Fruit fly (Drosophila melanogaster) whole organism, embryonic: ENCODE results near the gene att-ORFB.

ENCODE experiments used
- CG10209 ChIP-seq: fragments of 200-800 bp; sonication (Bioruptor generic); optimal IDR thresholded peaks from 3 replicates; lab custom pipeline; 2017; ENCODE audit warnings: missing biosample characterization, mild to moderate bottlenecking, missing genetic modification characterization, missing genetic modification reagents
- CG10462 ChIP-seq: fragments of 200-800 bp; sonication (Bioruptor generic); optimal IDR thresholded peaks from 2 replicates; lab custom pipeline; 2016; ENCODE audit warnings: missing biosample characterization, missing genetic modification characterization
- CG11085 ChIP-seq: fragments of 200-800 bp; sonication (Bioruptor generic); IDR thresholded peaks from 2 replicates; pipeline ENCODE4 v1.3.6; 2022; ENCODE audit warnings: missing biosample characterization, missing genetic modification characterization
- CG11456 ChIP-seq: fragments of 200-800 bp; sonication (Bioruptor generic); IDR thresholded peaks from 3 replicates; pipeline ENCODE4 v1.3.6; 2022; ENCODE audit warnings: missing biosample characterization, missing genetic modification characterization
- CG11723 ChIP-seq: fragments of 200-800 bp; sonication (Bioruptor generic); optimal IDR thresholded peaks from 2 replicates; lab custom pipeline; 2017; ENCODE audit warnings: missing biosample characterization, mild to moderate bottlenecking, missing genetic modification characterization
- CG13123 ChIP-seq: fragments of 200-800 bp; sonication (Bioruptor generic); optimal IDR thresholded peaks from 2 replicates; lab custom pipeline; 2016; ENCODE audit warnings: missing biosample characterization, missing genetic modification characterization
- CG14667 ChIP-seq: fragments of 200-800 bp; sonication (Bioruptor generic); IDR thresholded peaks from 2 replicates; pipeline ENCODE4 v1.3.6; 2022; ENCODE audit warnings: missing biosample characterization, missing genetic modification characterization
- CG15479 ChIP-seq: fragments of 200-800 bp; sonication (Bioruptor generic); optimal IDR thresholded peaks from 3 replicates; lab custom pipeline; 2019; ENCODE audit warnings: missing biosample characterization, mild to moderate bottlenecking, missing genetic modification characterization, moderate library complexity
- CG17359 ChIP-seq: fragments of 200-800 bp; sonication (Bioruptor generic); optimal IDR thresholded peaks from 3 replicates; lab custom pipeline; 2018; ENCODE audit warnings: missing biosample characterization, mild to moderate bottlenecking, missing genetic modification characterization, moderate library complexity
- CG18262 ChIP-seq: fragments of 200-800 bp; optimal IDR thresholded peaks from 3 replicates; lab custom pipeline; 2019; ENCODE audit warnings: missing biosample characterization, mild to moderate bottlenecking, missing genetic modification characterization, moderate library complexity
- CG3065 ChIP-seq: fragments of 200-800 bp; sonication (Bioruptor generic); optimal IDR thresholded peaks from 2 replicates; lab custom pipeline; 2016; ENCODE audit warnings: missing biosample characterization, missing genetic modification characterization
- CG31388 ChIP-seq: fragments of 200-800 bp; sonication (Bioruptor generic); optimal IDR thresholded peaks from 2 replicates; lab custom pipeline; 2016; ENCODE audit warnings: missing biosample characterization, missing genetic modification characterization
- CG3281 ChIP-seq: fragments of 200-800 bp; sonication (Bioruptor generic); optimal IDR thresholded peaks from 3 replicates; lab custom pipeline; 2017; ENCODE audit warnings: missing biosample characterization, mild to moderate bottlenecking, missing genetic modification characterization
- CG6689 ChIP-seq: fragments of 200-800 bp; sonication (Bioruptor generic); IDR thresholded peaks from 2 replicates; pipeline ENCODE4 v1.3.6; 2022; ENCODE audit warnings: missing biosample characterization, missing genetic modification characterization
- CG6791 ChIP-seq: fragments of 200-800 bp; sonication (Bioruptor generic); IDR thresholded peaks from 3 replicates; pipeline ENCODE4 v1.3.6; 2022; ENCODE audit warnings: missing biosample characterization, missing genetic modification characterization; ENCODE audit not compliant: partially characterized antibody
- CG7987 ChIP-seq: fragments of 200-800 bp; sonication (Bioruptor generic); optimal IDR thresholded peaks from 2 replicates; lab custom pipeline; 2018; ENCODE audit warnings: missing biosample characterization, mild to moderate bottlenecking, missing genetic modification characterization, moderate library complexity
- CG8388 ChIP-seq: fragments of 200-800 bp; sonication (Bioruptor generic); optimal IDR thresholded peaks from 2 replicates; lab custom pipeline; 2019; ENCODE audit warnings: missing biosample characterization, mild to moderate bottlenecking, missing genetic modification characterization, moderate library complexity
- CG8924 ChIP-seq: fragments of 200-800 bp; optimal IDR thresholded peaks from 3 replicates; lab custom pipeline; 2019; ENCODE audit warnings: missing biosample characterization, mild to moderate bottlenecking, missing genetic modification characterization, moderate library complexity
- CG9215 ChIP-seq: fragments of 200-800 bp; sonication (Bioruptor generic); IDR thresholded peaks from 2 replicates; pipeline ENCODE4 v1.3.6; 2022; ENCODE audit warnings: missing biosample characterization, missing genetic modification characterization
- CG9797 ChIP-seq: fragments of 200-800 bp; sonication (Bioruptor generic); optimal IDR thresholded peaks from 3 replicates; lab custom pipeline; 2018; ENCODE audit warnings: missing biosample characterization, mild to moderate bottlenecking, missing genetic modification characterization
- CG9817 ChIP-seq: fragments of 200-800 bp; sonication (Bioruptor generic); optimal IDR thresholded peaks from 2 replicates; lab custom pipeline; 2018; ENCODE audit warnings: missing biosample characterization, mild to moderate bottlenecking, missing genetic modification characterization, moderate library complexity
- D ChIP-seq, 2 experiments: fragments of 200-800 bp in 1 of 2; fragments of >200 bp in 1 of 2; sonication (Bioruptor generic) in 1 of 2; optimal IDR thresholded peaks; 2 replicates in 1 of 2; 3 replicates in 1 of 2; lab custom pipeline; 2017; ENCODE audit warnings: mild to moderate bottlenecking in 1 of 2, missing biosample characterization in 1 of 2, missing genetic modification characterization in 1 of 2, missing genetic modification reagents in 1 of 2
- Dek ChIP-seq: fragments of 200-800 bp; sonication (Bioruptor generic); optimal IDR thresholded peaks from 3 replicates; lab custom pipeline; 2019; ENCODE audit warnings: missing biosample characterization, mild to moderate bottlenecking, missing genetic modification characterization, moderate library complexity
- Dref ChIP-seq: fragments of 200-800 bp; sonication (Bioruptor generic); IDR thresholded peaks from 2 replicates; pipeline ENCODE4 v1.3.6; 2022; ENCODE audit warnings: missing biosample characterization, missing genetic modification characterization
- Gsc ChIP-seq: fragments of 200-800 bp; sonication (Bioruptor generic); IDR thresholded peaks from 2 replicates; pipeline ENCODE4 v1.3.6; 2022; ENCODE audit warnings: missing biosample characterization, missing genetic modification characterization
- Lim3 ChIP-seq: fragments of 200-800 bp; sonication (Bioruptor generic); IDR thresholded peaks from 2 replicates; pipeline ENCODE4 v1.3.6; 2022; ENCODE audit warnings: missing biosample characterization, missing genetic modification characterization
- MTF-1 ChIP-seq: fragments of 200-800 bp; sonication (Bioruptor generic); optimal IDR thresholded peaks from 2 replicates; lab custom pipeline; 2018; ENCODE audit warnings: missing biosample characterization, mild to moderate bottlenecking, missing genetic modification characterization, borderline replicate concordance
- Med ChIP-seq: fragments of 200-800 bp; sonication (Bioruptor generic); peaks from one replicate; lab custom pipeline; 2016; ENCODE audit warnings: missing biosample characterization, missing genetic modification characterization, mild to moderate bottlenecking, inconsistent platforms, moderate library complexity
- Six4 ChIP-seq: fragments of 200-800 bp; sonication (Bioruptor generic); optimal IDR thresholded peaks from 2 replicates; lab custom pipeline; 2016; ENCODE audit warnings: missing biosample characterization, missing genetic modification characterization
- TFAM ChIP-seq: fragments of 200-800 bp; sonication (Bioruptor generic); optimal IDR thresholded peaks from 2 replicates; lab custom pipeline; 2017; ENCODE audit warnings: missing biosample characterization, missing genetic modification characterization, inconsistent platforms
- Xrp1 ChIP-seq: fragments of 200-800 bp; sonication (Bioruptor generic); IDR thresholded peaks from 2 replicates; pipeline ENCODE4 v1.3.6; 2022; ENCODE audit warnings: missing biosample characterization, missing genetic modification characterization
- bbx ChIP-seq: fragments of 200-800 bp; sonication (Bioruptor generic); IDR thresholded peaks from 2 replicates; pipeline ENCODE4 v1.3.6; 2022; ENCODE audit warnings: missing biosample characterization, missing genetic modification characterization; ENCODE audit not compliant: partially characterized antibody
- cas ChIP-seq: fragments of 200-800 bp; sonication (Bioruptor generic); IDR thresholded peaks from 2 replicates; pipeline ENCODE4 v1.3.6; 2022; ENCODE audit warnings: missing biosample characterization, missing genetic modification characterization
- chif ChIP-seq, 2 experiments: fragments of 200-800 bp; sonication (Bioruptor generic); optimal IDR thresholded peaks; 3 replicates each; lab custom pipeline; 2016; ENCODE audit warnings: missing biosample characterization in 2 of 2, missing genetic modification characterization in 2 of 2
- exex ChIP-seq: fragments of 200-800 bp; sonication (Bioruptor generic); optimal IDR thresholded peaks from 4 replicates; lab custom pipeline; 2018; ENCODE audit warnings: missing biosample characterization, mild to moderate bottlenecking, missing genetic modification characterization, moderate library complexity
- grau ChIP-seq: fragments of 200-800 bp; optimal IDR thresholded peaks from 3 replicates; lab custom pipeline; 2019; ENCODE audit warnings: missing biosample characterization, mild to moderate bottlenecking, missing genetic modification characterization, moderate library complexity
- hkb ChIP-seq, 2 experiments: fragments of 200-800 bp in 1 of 2; fragments of >200 bp in 1 of 2; sonication (Bioruptor generic) in 1 of 2; IDR thresholded peaks in 1 of 2; optimal IDR thresholded peaks in 1 of 2; 2 replicates each; pipeline versions ENCODE4 v1.3.6 to Lab custom; 2017 to 2022; ENCODE audit warnings: missing biosample characterization in 1 of 2, missing genetic modification characterization in 1 of 2
- inv ChIP-seq: fragments of 200-800 bp; sonication (Bioruptor generic); IDR thresholded peaks from 2 replicates; pipeline ENCODE4 v1.3.6; 2022; ENCODE audit warnings: missing biosample characterization, missing genetic modification characterization; ENCODE audit not compliant: partially characterized antibody
- jigr1 ChIP-seq: fragments of 200-800 bp; sonication (Bioruptor generic); IDR thresholded peaks from 3 replicates; pipeline ENCODE4 v1.3.6; 2022; ENCODE audit warnings: missing biosample characterization, missing genetic modification characterization
- lov ChIP-seq, 2 experiments: fragments of 200-800 bp in 1 of 2; fragments of >200 bp in 1 of 2; sonication (Bioruptor generic) in 1 of 2; IDR thresholded peaks in 1 of 2; optimal IDR thresholded peaks in 1 of 2; 2 replicates in 1 of 2; 3 replicates in 1 of 2; pipeline versions ENCODE4 v1.3.6 to Lab custom; 2017 to 2022; ENCODE audit warnings: missing biosample characterization in 1 of 2, missing genetic modification characterization in 1 of 2
- maf-S ChIP-seq: fragments of 200-800 bp; sonication (Bioruptor generic); optimal IDR thresholded peaks from 2 replicates; lab custom pipeline; 2016; ENCODE audit warnings: missing biosample characterization, missing genetic modification characterization
- odd ChIP-seq: fragments of 200-800 bp; sonication (Bioruptor generic); optimal IDR thresholded peaks from 2 replicates; lab custom pipeline; 2017; ENCODE audit warnings: missing biosample characterization, mild to moderate bottlenecking, missing genetic modification characterization
- pb ChIP-seq: fragments of 200-800 bp; sonication (Bioruptor generic); optimal IDR thresholded peaks from 3 replicates; lab custom pipeline; 2016; ENCODE audit warnings: missing biosample characterization, missing genetic modification characterization
- ranshi ChIP-seq: fragments of 200-800 bp; sonication (Bioruptor generic); IDR thresholded peaks from 2 replicates; pipeline ENCODE4 v1.3.6; 2022; ENCODE audit warnings: missing biosample characterization, missing genetic modification characterization
- sens ChIP-seq: fragments of 200-800 bp; sonication (Bioruptor generic); peaks from one replicate; lab custom pipeline; 2016; ENCODE audit warnings: missing biosample characterization, missing genetic modification characterization
- tx ChIP-seq: fragments of 200-800 bp; sonication (Bioruptor generic); optimal IDR thresholded peaks from 2 replicates; lab custom pipeline; 2016; ENCODE audit warnings: missing biosample characterization, missing genetic modification characterization
- wek ChIP-seq: fragments of 200-800 bp; sonication (Bioruptor generic); optimal IDR thresholded peaks from 3 replicates; lab custom pipeline; 2018; ENCODE audit warnings: missing biosample characterization, mild to moderate bottlenecking, missing genetic modification characterization, moderate library complexity

Gene att-ORFB

dm6 chr3R:20542283-20543144 lies 11.7 kb downstream of the att-ORFB start (continued):
- TF ChIP-seq bbx (GFP tag; lab: Robert Waterston, UW) (no peak), wek (peak; percentile 60), CG8924 (tag; lab: Kevin White, UChicago) (peak; percentile 39), Gsc (GFP tag; lab: Robert Waterston, UW) (no peak), CG6791 (GFP tag; lab: Robert Waterston, UW) (no peak), maf-S (peak; percentile 15), CG3065 (GFP tag; lab: Kevin White, UChicago) (peak; percentile 9), Dek (tag; lab: Kevin White, UChicago) (peak; percentile 15), CG9215 (GFP tag; lab: Robert Waterston, UW) (no peak), odd (GFP tag; lab: Kevin White, UChicago) (peak; percentile 54), CG3281 (peak; percentile 27), sens (GFP tag; lab: Kevin White, UChicago) (peak; percentile 84), Six4 (peak; percentile 34), grau (tag; lab: Kevin White, UChicago) (peak; percentile 3), CG17359 (tag; lab: Kevin White, UChicago) (peak; percentile 62), hkb (optimal IDR thresholded peaks at IDR 0.05; lab: Kevin White, UChicago) (no peak), hkb (GFP tag; IDR thresholded peaks at IDR 0.05; lab: Robert Waterston, UW) (peak; percentile 46; the same call in 1 of the 2 replicates), CG13123 (GFP tag; lab: Kevin White, UChicago) (peak; percentile 38), CG31388 (GFP tag; lab: Kevin White, UChicago) (no peak), Xrp1 (GFP tag; lab: Robert Waterston, UW) (peak; percentile 74), CG7987 (GFP tag; lab: Kevin White, UChicago) (no peak), CG6689 (GFP tag; lab: Robert Waterston, UW) (no peak), CG8388 (GFP tag; lab: Kevin White, UChicago) (peak; percentile 21), D (optimal IDR thresholded peaks at IDR 0.05; lab: Kevin White, UChicago) (no peak), D (GFP tag; optimal IDR thresholded peaks at IDR 0.05; lab: Kevin White, UChicago) (peak; percentile 58)

- TF ChIP-seq tx (GFP tag; lab: Kevin White, UChicago) (no peak), CG10462 (no peak), CG18262 (tag; lab: Kevin White, UChicago) (no peak), CG11723 (GFP tag; lab: Kevin White, UChicago) (no peak), Dref (GFP tag; lab: Robert Waterston, UW) (no peak), exex (tag; lab: Kevin White, UChicago) (peak; percentile 65), CG10209 (no peak), inv (GFP tag; lab: Robert Waterston, UW) (no peak), TFAM (no peak), Lim3 (GFP tag; lab: Robert Waterston, UW) (no peak), ranshi (GFP tag; lab: Robert Waterston, UW) (no peak), CG14667 (GFP tag; lab: Robert Waterston, UW) (no peak), jigr1 (no peak), chif (GFP tag; optimal IDR thresholded peaks at IDR 0.05; lab: Kevin White, UChicago) (no peak), CG9817 (tag; lab: Kevin White, UChicago) (no peak), CG11085 (GFP tag; lab: Robert Waterston, UW) (no peak), cas (GFP tag; lab: Robert Waterston, UW) (no peak), Med (GFP tag; lab: Kevin White, UChicago) (no peak), CG15479 (GFP tag; lab: Kevin White, UChicago) (no peak), CG9797 (GFP tag; lab: Kevin White, UChicago) (no peak), pb (GFP tag; lab: Kevin White, UChicago) (no peak), MTF-1 (GFP tag; lab: Kevin White, UChicago) (peak; percentile 97), CG8388 (GFP tag; lab: Kevin White, UChicago) (no peak), CG11456 (GFP tag; lab: Robert Waterston, UW) (0 out of 3 replicates have a peak, but pooled peaks have one; percentile 6), lov (optimal IDR thresholded peaks at IDR 0.05; lab: Kevin White, UChicago) (no peak), lov (GFP tag; IDR thresholded peaks at IDR 0.05; lab: Robert Waterston, UW) (no peak)
Observed at dm6 chr3R:20534575-20534974, 19.6 kb downstream of the att-ORFB start, which contains the start of the genes MtnE and MtnD. TSS of gene MtnE (minus strand) at chr3R:20534704. TSS of gene MtnD (plus strand) at chr3R:20534962.
